Worm (Caenorhabditis elegans) whole organism, L4 larva: ENCODE results near the gene F53F4.12.

ENCODE experiments used
- D1046.2 ChIP-seq: fragments of 200-800 bp; sonication (Bioruptor generic); IDR thresholded peaks from 2 replicates; pipeline ENCODE4 v1.3.6; 2022; ENCODE audit warnings: missing genetic modification characterization, missing compliant biosample characterization
- F10B5.3 ChIP-seq: sonication (generic microtip); optimal IDR thresholded peaks from 2 replicates; lab custom pipeline; 2016; ENCODE audit warnings: mild to moderate bottlenecking, missing genetic modification characterization, missing compliant biosample characterization
- F26F4.8 ChIP-seq: fragments of 200-800 bp; sonication (Bioruptor generic); conservative IDR thresholded peaks from 2 replicates; pipeline ENCODE4 v1.3.6; 2022; ENCODE audit warnings: missing genetic modification characterization, missing compliant biosample characterization
- F44E2.7 ChIP-seq: fragments of 200-800 bp; sonication (Bioruptor generic); IDR thresholded peaks from 2 replicates; pipeline ENCODE4 v2.1.2; 2022; ENCODE audit warnings: missing genetic modification characterization, missing compliant biosample characterization
- R02D3.7 ChIP-seq: fragments of 150-350 bp; sonication (generic microtip); optimal IDR thresholded peaks from 3 replicates; lab custom pipeline; 2014; ENCODE audit warnings: missing biosample characterization, missing genetic modification characterization
- Y105C5A.15 ChIP-seq: fragments of 200-800 bp; sonication (Bioruptor generic); IDR thresholded peaks from 2 replicates; pipeline ENCODE4 v1.3.6; 2022; ENCODE audit warnings: missing genetic modification characterization, missing compliant biosample characterization
- Y5F2A.4 ChIP-seq: fragments of 200-800 bp; sonication (Bioruptor generic); optimal IDR thresholded peaks from 2 replicates; lab custom pipeline; 2018; ENCODE audit warnings: mild to moderate bottlenecking, missing genetic modification characterization, missing compliant biosample characterization
- Y75B8A.6 ChIP-seq: fragments of 200-800 bp; sonication (Bioruptor generic); IDR thresholded peaks from 2 replicates; pipeline ENCODE4 v1.3.6; 2022; ENCODE audit warnings: missing genetic modification reagents, missing genetic modification characterization, missing compliant biosample characterization
- aha-1 ChIP-seq: fragments of 150-350 bp; peaks from one replicate; lab custom pipeline; 2014; ENCODE audit warnings: missing biosample characterization, missing genetic modification characterization
- aly-2 ChIP-seq: sonication (generic microtip); optimal IDR thresholded peaks from 2 replicates; lab custom pipeline; 2018; ENCODE audit warnings: missing biosample characterization, missing genetic modification characterization
- ama-1 ChIP-seq: fragments of 150-350 bp; optimal IDR thresholded peaks from 2 replicates; lab custom pipeline; 2014; ENCODE audit warnings: inconsistent platforms, mixed read lengths
- ceh-20 ChIP-seq: fragments of 200-800 bp; sonication (Bioruptor generic); IDR thresholded peaks from 2 replicates; pipeline ENCODE4 v1.3.6; 2022; ENCODE audit warnings: missing genetic modification reagents, missing genetic modification characterization, missing compliant biosample characterization
- ceh-44 ChIP-seq: fragments of 200-800 bp; sonication (Bioruptor generic); IDR thresholded peaks from 2 replicates; pipeline ENCODE4 v1.3.6; 2022; ENCODE audit warnings: missing genetic modification reagents, missing genetic modification characterization, missing compliant biosample characterization
- daf-12 ChIP-seq: fragments of 150-350 bp; optimal IDR thresholded peaks from 2 replicates; lab custom pipeline; 2014; ENCODE audit warnings: missing biosample characterization, missing genetic modification reagents, missing genetic modification characterization
- daf-16 ChIP-seq, 3 experiments: sonication (generic microtip); optimal IDR thresholded peaks; 2 replicates each; lab custom pipeline; 2016 to 2017; ENCODE audit warnings: missing genetic modification characterization in 3 of 3, missing genetic modification reagents in 3 of 3, mild to moderate bottlenecking in 2 of 3, missing compliant biosample characterization in 2 of 3, missing biosample characterization in 1 of 3, moderate library complexity in 1 of 3
- daf-19 ChIP-seq: fragments of 200-800 bp; sonication (Bioruptor generic); conservative IDR thresholded peaks from 2 replicates; pipeline ENCODE4 v1.3.6; 2022; ENCODE audit warnings: missing genetic modification characterization, missing compliant biosample characterization
- dmd-6 ChIP-seq: fragments of 200-800 bp; sonication (Bioruptor generic); IDR thresholded peaks from 2 replicates; pipeline ENCODE4 v1.3.6; 2022; ENCODE audit warnings: missing genetic modification reagents, missing genetic modification characterization, missing compliant biosample characterization
- duxl-1 ChIP-seq: sonication (generic microtip); optimal IDR thresholded peaks from 2 replicates; lab custom pipeline; 2016; ENCODE audit warnings: mild to moderate bottlenecking, missing genetic modification characterization, moderate library complexity, missing compliant biosample characterization; ENCODE audit not compliant: poor library complexity
- dve-1 ChIP-seq: sonication (generic microtip); optimal IDR thresholded peaks from 2 replicates; lab custom pipeline; 2017; ENCODE audit warnings: antibody characterized with exemption, mild to moderate bottlenecking, missing genetic modification characterization, missing compliant biosample characterization; ENCODE audit not compliant: insufficient read depth
- egl-27 ChIP-seq: sonication (generic microtip); optimal IDR thresholded peaks from 3 replicates; lab custom pipeline; 2017; ENCODE audit warnings: missing biosample characterization, missing genetic modification reagents, missing genetic modification characterization
- egl-43 ChIP-seq: fragments of 200-800 bp; sonication (Bioruptor generic); IDR thresholded peaks from 2 replicates; pipeline ENCODE4 v1.3.6; 2022; ENCODE audit warnings: missing genetic modification reagents, missing genetic modification characterization, missing compliant biosample characterization
- fos-1 ChIP-seq: fragments of 150-350 bp; optimal IDR thresholded peaks from 2 replicates; lab custom pipeline; 2014; ENCODE audit warnings: missing biosample characterization, missing genetic modification characterization
- gei-8 ChIP-seq: fragments of 200-800 bp; sonication (Bioruptor generic); optimal IDR thresholded peaks from 2 replicates; lab custom pipeline; 2018; ENCODE audit warnings: mild to moderate bottlenecking, missing genetic modification characterization, missing compliant biosample characterization
- hif-1 ChIP-seq, 2 experiments: sonication (generic microtip); optimal IDR thresholded peaks; 2 replicates each; lab custom pipeline; 2016 to 2017; ENCODE audit warnings: missing compliant biosample characterization in 2 of 2, missing genetic modification characterization in 2 of 2, missing genetic modification reagents in 2 of 2, missing genotype in 2 of 2, mild to moderate bottlenecking in 1 of 2
- hlh-11 ChIP-seq: fragments of 200-800 bp; sonication (Bioruptor generic); optimal IDR thresholded peaks from 2 replicates; lab custom pipeline; 2018; ENCODE audit warnings: mild to moderate bottlenecking, missing genetic modification characterization, missing compliant biosample characterization
- hlh-30 ChIP-seq: sonication (generic microtip); optimal IDR thresholded peaks from 2 replicates; lab custom pipeline; 2017; ENCODE audit warnings: antibody characterized with exemption, mild to moderate bottlenecking, missing genetic modification characterization, missing compliant biosample characterization; ENCODE audit not compliant: insufficient read depth
- jun-1 ChIP-seq: fragments of 150-350 bp; optimal IDR thresholded peaks from 2 replicates; lab custom pipeline; 2014; ENCODE audit warnings: missing biosample characterization, missing genetic modification reagents, missing genetic modification characterization
- lim-7 ChIP-seq: fragments of 200-800 bp; sonication (Bioruptor generic); IDR thresholded peaks from 2 replicates; pipeline ENCODE4 v1.3.6; 2022; ENCODE audit warnings: missing genetic modification characterization, missing compliant biosample characterization
- lin-1 ChIP-seq: fragments of 200-800 bp; sonication (Bioruptor generic); IDR thresholded peaks from 2 replicates; pipeline ENCODE4 v1.3.6; 2022; ENCODE audit warnings: missing genetic modification reagents, missing genetic modification characterization, missing compliant biosample characterization
- lin-15B ChIP-seq: fragments of 150-350 bp; sonication (generic microtip); optimal IDR thresholded peaks from 3 replicates; lab custom pipeline; 2014; ENCODE audit warnings: missing biosample characterization, missing genetic modification characterization
- lin-29 ChIP-seq: fragments of 200-800 bp; sonication (Bioruptor generic); IDR thresholded peaks from 2 replicates; pipeline ENCODE4 v1.3.6; 2022; ENCODE audit warnings: missing genetic modification reagents, missing genetic modification characterization, missing compliant biosample characterization
- madf-9 ChIP-seq: fragments of 200-800 bp; sonication (Bioruptor generic); conservative IDR thresholded peaks from 2 replicates; pipeline ENCODE4 v1.3.6; 2022; ENCODE audit warnings: missing genetic modification reagents, missing genetic modification characterization, missing compliant biosample characterization
- mep-1 ChIP-seq: fragments of 150-350 bp; sonication (generic microtip); optimal IDR thresholded peaks from 3 replicates; lab custom pipeline; 2014; ENCODE audit warnings: missing biosample characterization, missing genetic modification characterization
- mes-2 ChIP-seq: sonication (generic microtip); optimal IDR thresholded peaks from 2 replicates; lab custom pipeline; 2016; ENCODE audit warnings: missing genotype, mild to moderate bottlenecking, missing genetic modification characterization, missing compliant biosample characterization; ENCODE audit not compliant: poor library complexity, severe bottlenecking
- nhr-102 ChIP-seq: sonication (generic microtip); optimal IDR thresholded peaks from 2 replicates; lab custom pipeline; 2016; ENCODE audit warnings: mild to moderate bottlenecking, missing genetic modification characterization, moderate library complexity, missing compliant biosample characterization
- nhr-111 ChIP-seq: fragments of 200-800 bp; sonication (Bioruptor generic); optimal IDR thresholded peaks from 2 replicates; lab custom pipeline; 2018; ENCODE audit warnings: mild to moderate bottlenecking, missing genetic modification characterization, missing compliant biosample characterization
- nhr-41 ChIP-seq: fragments of 200-800 bp; sonication (Bioruptor generic); IDR thresholded peaks from 2 replicates; pipeline ENCODE4 v1.3.6; 2022; ENCODE audit warnings: missing genetic modification reagents, missing genetic modification characterization, missing compliant biosample characterization
- nhr-6 ChIP-seq: fragments of 150-350 bp; optimal IDR thresholded peaks from 2 replicates; lab custom pipeline; 2014; ENCODE audit warnings: missing biosample characterization, missing genetic modification characterization
- pha-4 ChIP-seq, 2 experiments: fragments of 150-350 bp in 1 of 2; fragments of 200-800 bp in 1 of 2; sonication (Bioruptor generic) in 1 of 2; IDR thresholded peaks in 1 of 2; optimal IDR thresholded peaks in 1 of 2; 2 replicates each; pipeline versions ENCODE4 v1.3.6 to Lab custom; 2014 to 2022; ENCODE audit warnings: missing genetic modification characterization in 2 of 2, missing genetic modification reagents in 2 of 2, missing biosample characterization in 1 of 2, missing compliant biosample characterization in 1 of 2
- pqm-1 ChIP-seq: sonication (generic microtip); optimal IDR thresholded peaks from 2 replicates; lab custom pipeline; 2017; ENCODE audit warnings: missing biosample characterization, missing genetic modification characterization
- rbr-2 ChIP-seq: sonication (generic microtip); optimal IDR thresholded peaks from 2 replicates; lab custom pipeline; 2016; ENCODE audit warnings: missing genotype, missing genetic modification characterization, missing compliant biosample characterization
- spr-1 ChIP-seq: sonication (generic microtip); optimal IDR thresholded peaks from 2 replicates; lab custom pipeline; 2016; ENCODE audit warnings: mild to moderate bottlenecking, missing genetic modification characterization, missing compliant biosample characterization
- tag-97 ChIP-seq: fragments of 200-800 bp; sonication (Bioruptor generic); IDR thresholded peaks from 2 replicates; pipeline ENCODE4 v1.3.6; 2022; ENCODE audit warnings: missing genetic modification characterization, missing compliant biosample characterization
- tra-1 ChIP-seq: fragments of 200-800 bp; sonication (Bioruptor generic); IDR thresholded peaks from 2 replicates; pipeline ENCODE4 v1.3.6; 2022; ENCODE audit warnings: missing genetic modification reagents, missing genetic modification characterization, missing compliant biosample characterization
- unc-62 ChIP-seq, 3 experiments: fragments of 150-350 bp in 1 of 3; sonication (generic microtip); optimal IDR thresholded peaks in 2 of 3; peaks in 1 of 3; 1 replicate in 1 of 3; 2 replicates in 2 of 3; lab custom pipeline; 2014 to 2017; ENCODE audit warnings: missing biosample characterization in 3 of 3, missing genetic modification characterization in 3 of 3, missing genetic modification reagents in 3 of 3, missing genotype in 1 of 3
- vab-7 ChIP-seq: fragments of 200-800 bp; sonication (Bioruptor generic); IDR thresholded peaks from 2 replicates; pipeline ENCODE4 v1.3.6; 2022; ENCODE audit warnings: missing genetic modification reagents, missing genetic modification characterization, missing compliant biosample characterization
- zip-11 ChIP-seq: fragments of 200-800 bp; sonication (Bioruptor generic); IDR thresholded peaks from 2 replicates; pipeline ENCODE4 v1.3.6; 2022; ENCODE audit warnings: missing genetic modification characterization, missing compliant biosample characterization

The F53F4.12 gene

ce11 chrV:13580696-13581095 lies 45.2 kb upstream of the F53F4.12 start, which contains the start of gene C50B8.5:
Gene C50B8.5, plus strand, starts transcription at chrV:13580968.
- TF ChIP-seq nhr-111 (no peak), nhr-6 (tag; lab: Kevin White, UChicago) (peak; percentile 88), tag-97 (GFP tag; lab: Robert Waterston, UW) (no peak), tra-1 (no peak), dve-1 (tag; lab: Kevin White, UChicago) (peak; percentile 65), Y5F2A.4 (GFP tag; lab: Kevin White, UChicago) (no peak), mes-2 (tag; lab: Kevin White, UChicago) (peak; percentile 53), egl-27 (tag; lab: Kevin White, UChicago) (no peak), madf-9 (GFP tag; lab: Robert Waterston, UW) (no peak), daf-12 (tag; lab: Kevin White, UChicago) (no peak), duxl-1 (tag; lab: Kevin White, UChicago) (peak; percentile 0), pqm-1 (tag; lab: Kevin White, UChicago) (peak; percentile 63), unc-62 (GFP tag; optimal IDR thresholded peaks at IDR 0.05 in 1 of 2; lab: Kevin White, UChicago) (peak in 1 of 2 experiments; percentile 85), unc-62 (tag; optimal IDR thresholded peaks at IDR 0.05; lab: Kevin White, UChicago) (no peak), pha-4 (GFP tag; IDR thresholded peaks at IDR 0.05; lab: Robert Waterston, UW) (no peak), pha-4 (tag; optimal IDR thresholded peaks at IDR 0.05; lab: Kevin White, UChicago) (no peak), daf-16 (GFP tag; optimal IDR thresholded peaks at IDR 0.05; lab: Kevin White, UChicago) (no peak), daf-16 (tag; optimal IDR thresholded peaks at IDR 0.05; lab: Kevin White, UChicago) (peak; percentile 70), mep-1 (tag; lab: Kevin White, UChicago) (peak; percentile 8), hlh-11 (no peak), ceh-20 (no peak), F44E2.7 (GFP tag; lab: Robert Waterston, UW) (no peak), fos-1 (tag; lab: Kevin White, UChicago) (no peak), dmd-6 (GFP tag; lab: Robert Waterston, UW) (peak; percentile 8; the same call in 1 of the 2 replicates), spr-1 (tag; lab: Kevin White, UChicago) (no peak), R02D3.7 (tag; lab: Kevin White, UChicago) (no peak), Y75B8A.6 (GFP tag; lab: Robert Waterston, UW) (no peak)

ce11 chrV:13584484-13584883 lies 41.4 kb upstream of the F53F4.12 start, which contains the start of gene F53F4.1:
Gene F53F4.1, plus strand, starts transcription at chrV:13584784.
- TF ChIP-seq gei-8 (no peak), daf-19 (GFP tag; lab: Robert Waterston, UW) (no peak), zip-11 (GFP tag; lab: Robert Waterston, UW) (no peak), hlh-30 (tag; lab: Kevin White, UChicago) (no peak), Y105C5A.15 (GFP tag; lab: Robert Waterston, UW) (no peak), egl-43 (GFP tag; lab: Robert Waterston, UW) (no peak), Y5F2A.4 (GFP tag; lab: Kevin White, UChicago) (no peak), lin-1 (GFP tag; lab: Robert Waterston, UW) (no peak), vab-7 (GFP tag; lab: Robert Waterston, UW) (no peak), tra-1 (no peak)

DNA sequence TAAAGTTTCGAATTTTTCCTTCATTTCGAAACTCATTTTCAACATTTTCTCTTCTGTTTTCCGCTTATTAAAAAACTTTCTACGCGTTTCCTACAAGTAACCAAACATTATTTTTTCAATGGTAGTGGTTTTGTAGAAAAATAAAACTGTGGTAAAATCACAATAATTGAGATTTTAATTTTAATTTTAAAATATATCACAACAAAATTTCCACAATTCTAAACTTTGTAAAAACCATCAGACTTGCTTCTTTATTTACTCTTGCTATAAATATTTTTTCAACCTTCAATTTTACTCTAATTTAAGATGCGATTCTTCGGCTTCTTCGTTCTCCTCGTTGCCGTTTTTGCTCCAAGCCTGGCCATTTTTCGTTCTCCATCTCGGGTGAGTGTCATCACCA lies 37.9 kb upstream of the F53F4.12 start, which contains the start of gene F53F4.17:
F53F4.17 (plus strand) TSS at position 301 of the 400 bp plus-strand sequence.
- TF ChIP-seq hif-1 (tag; optimal IDR thresholded peaks at IDR 0.05; lab: Kevin White, UChicago) (no peak), F26F4.8 (no peak), lin-15B (no peak), ama-1 (no peak), nhr-41 (GFP tag; lab: Robert Waterston, UW) (no peak), nhr-102 (tag; lab: Kevin White, UChicago) (no peak), nhr-111 (no peak), aly-2 (tag; lab: Kevin White, UChicago) (no peak), aha-1 (no peak), D1046.2 (GFP tag; lab: Robert Waterston, UW) (no peak), jun-1 (tag; lab: Kevin White, UChicago) (no peak), F10B5.3 (tag; lab: Kevin White, UChicago) (no peak), mep-1 (tag; lab: Kevin White, UChicago) (no peak), ceh-44 (GFP tag; lab: Robert Waterston, UW) (no peak), lin-29 (GFP tag; lab: Robert Waterston, UW) (no peak), rbr-2 (no peak), lim-7 (GFP tag; lab: Robert Waterston, UW) (no peak), tra-1 (no peak)
